Worm (Caenorhabditis elegans): ENCODE measurements around the gene mup-2.

The mup-2 gene

ce11 chrX:6437545-6437944 is 27.5 kb upstream of the mup-2 start, which contains the start of gene K10C2.8:
K10C2.8 (minus strand) TSS chrX:6437645.
- TF ChIP-seq K11D2.4 (GFP tag; IDR thresholded peaks at IDR 0.05) (no peak), atf-7 (tag; optimal IDR thresholded peaks at IDR 0.05) (no peak), mel-28 (tag; optimal IDR thresholded peaks at IDR 0.05; ENCODE audit: borderline replicate concordance) (no peak), akir-1 (GFP tag; optimal IDR thresholded peaks at IDR 0.05) (no peak), sea-2 (GFP tag; IDR thresholded peaks at IDR 0.05) (no peak), F39B2.1 (GFP tag; IDR thresholded peaks at IDR 0.05) (no peak), ama-1 (optimal IDR thresholded peaks at IDR 0.05) (no peak), ama-1 (GFP tag; optimal IDR thresholded peaks at IDR 0.05) (no peak), T26A5.8 (tag; optimal IDR thresholded peaks at IDR 0.05) (no peak), egl-18 (GFP tag; IDR thresholded peaks at IDR 0.05) (no peak), ztf-22 (GFP tag; optimal IDR thresholded peaks at IDR 0.05) (no peak), mcd-1 (GFP tag; IDR thresholded peaks at IDR 0.05) (no peak), let-607 (tag; optimal IDR thresholded peaks at IDR 0.05) (no peak), C06A6.2 (GFP tag; conservative IDR thresholded peaks at IDR 0.05) (no peak), F49E8.2 (tag; optimal IDR thresholded peaks at IDR 0.05; ENCODE audit: insufficient read depth) (no peak), bed-1 (GFP tag; IDR thresholded peaks at IDR 0.05) (no peak), B0261.1 (tag; optimal IDR thresholded peaks at IDR 0.05) (no peak), ztf-26 (tag; optimal IDR thresholded peaks at IDR 0.05) (no peak)

ce11 chrX:6435812-6436211 is 25.8 kb upstream of the mup-2 start:
- TF ChIP-seq hlh-26 (GFP tag; conservative IDR thresholded peaks at IDR 0.05) (no peak), cebp-1 (GFP tag; IDR thresholded peaks at IDR 0.05) (no peak), cebp-1 (tag; optimal IDR thresholded peaks at IDR 0.05) (no peak), F37B4.10 (GFP tag; IDR thresholded peaks at IDR 0.05) (no peak), ceh-91 (GFP tag; IDR thresholded peaks at IDR 0.05) (no peak), ceh-40 (GFP tag; IDR thresholded peaks at IDR 0.05) (no peak), ztf-6 (GFP tag; IDR thresholded peaks at IDR 0.05) (no peak), mel-28 (tag; optimal IDR thresholded peaks at IDR 0.05; ENCODE audit: borderline replicate concordance) (no peak)

- TF ChIP-seq F39B2.1 (GFP tag; IDR thresholded peaks at IDR 0.05) (no peak), ztf-28 (GFP tag; IDR thresholded peaks at IDR 0.05) (no peak), B0035.1 (tag; optimal IDR thresholded peaks at IDR 0.05) (no peak), nhr-90 (tag; optimal IDR thresholded peaks at IDR 0.05) (no peak), bed-1 (GFP tag; IDR thresholded peaks at IDR 0.05) (no peak), Y53G8AR.9 (GFP tag; conservative IDR thresholded peaks at IDR 0.05) (no peak), nfya-1 (tag; optimal IDR thresholded peaks at IDR 0.05; ENCODE audit: borderline replicate concordance, insufficient read depth) (no peak), D2030.7 (GFP tag; IDR thresholded peaks at IDR 0.05) (no peak), lsy-27 (tag; optimal IDR thresholded peaks at IDR 0.05; ENCODE audit: borderline replicate concordance, insufficient read depth) (no peak), let-607 (tag; optimal IDR thresholded peaks at IDR 0.05) (no peak)
These were observed 23.7 kb upstream of the mup-2 start, which contains the start of gene K10C2.2 for ce11 chrX:6433688-6434087. K10C2.2 (minus strand) TSS chrX:6433788.

ce11 chrX:6430510-6430909 is 20.5 kb upstream of the mup-2 start, which contains the start of gene ctsa-2:
ctsa-2 (minus strand) TSS chrX:6430610.
- TF ChIP-seq ztf-3 (GFP tag; optimal IDR thresholded peaks at IDR 0.05) (no peak), nfya-1 (tag; optimal IDR thresholded peaks at IDR 0.05; ENCODE audit: borderline replicate concordance, insufficient read depth) (no peak), attf-5 (GFP tag; optimal IDR thresholded peaks at IDR 0.05) (no peak), lin-54 (GFP tag; optimal IDR thresholded peaks at IDR 0.05) (no peak), sdz-38 (tag; optimal IDR thresholded peaks at IDR 0.05) (no peak), die-1 (tag; optimal IDR thresholded peaks at IDR 0.05) (no peak), F10E7.11 (tag; optimal IDR thresholded peaks at IDR 0.05) (no peak), tlf-1 (GFP tag; optimal IDR thresholded peaks at IDR 0.05) (no peak), tbp1 (GFP tag; optimal IDR thresholded peaks at IDR 0.05) (no peak), Y79H2A.3 (GFP tag; conservative IDR thresholded peaks at IDR 0.05) (no peak), egl-18 (GFP tag; IDR thresholded peaks at IDR 0.05) (no peak), T07F8.4 (tag; optimal IDR thresholded peaks at IDR 0.05) (no peak), unc-62 (GFP tag; optimal IDR thresholded peaks at IDR 0.05) (no peak), nhr-80 (tag; optimal IDR thresholded peaks at IDR 0.05) (no peak), F37B4.10 (GFP tag; IDR thresholded peaks at IDR 0.05) (no peak), somi-1 (GFP tag; optimal IDR thresholded peaks at IDR 0.05) (no peak), nhr-179 (tag; optimal IDR thresholded peaks at IDR 0.05) (no peak), F49E8.2 (tag; optimal IDR thresholded peaks at IDR 0.05; ENCODE audit: insufficient read depth) (no peak)

Measured in whole organism, young adult.